Worm (Caenorhabditis elegans) whole organism, L2 larva: ENCODE measurements around the gene K10D11.2.
A peak's percentile ranks its signal among the peaks of the same experiment; 100 is the strongest.

Experiments
- C34F6.9 ChIP-seq: fragments of 150-350 bp; optimal IDR thresholded peaks from 2 replicates; lab custom pipeline; 2014; ENCODE audit warnings: missing biosample characterization, missing genetic modification characterization
- F13H6.1 ChIP-seq: sonication (generic microtip); optimal IDR thresholded peaks from 2 replicates; lab custom pipeline; 2016; ENCODE audit warnings: missing genetic modification characterization, missing compliant biosample characterization
- R02D3.7 ChIP-seq: fragments of 150-350 bp; optimal IDR thresholded peaks from 2 replicates; lab custom pipeline; 2014; ENCODE audit warnings: missing biosample characterization, missing genetic modification characterization
- Y55F3AM.14 ChIP-seq: fragments of 200-800 bp; sonication (Bioruptor generic); optimal IDR thresholded peaks from 2 replicates; lab custom pipeline; 2018; ENCODE audit warnings: mild to moderate bottlenecking, missing genetic modification characterization, missing compliant biosample characterization
- ZK546.5 ChIP-seq: sonication (generic microtip); optimal IDR thresholded peaks from 2 replicates; lab custom pipeline; 2017; ENCODE audit warnings: missing biosample characterization, missing genetic modification characterization
- alr-1 ChIP-seq: fragments of 150-350 bp; optimal IDR thresholded peaks from 2 replicates; lab custom pipeline; 2014; ENCODE audit warnings: missing biosample characterization, missing genetic modification characterization
- aly-2 ChIP-seq: fragments of 150-350 bp; optimal IDR thresholded peaks from 2 replicates; lab custom pipeline; 2014; ENCODE audit warnings: missing biosample characterization, missing genetic modification characterization
- ama-1 ChIP-seq: fragments of 150-350 bp; optimal IDR thresholded peaks from 2 replicates; lab custom pipeline; 2018; ENCODE audit warnings: inconsistent platforms
- blmp-1 ChIP-seq: sonication (generic microtip); optimal IDR thresholded peaks from 2 replicates; lab custom pipeline; 2017; ENCODE audit warnings: missing genetic modification characterization, mild to moderate bottlenecking, missing compliant biosample characterization, antibody characterized with exemption, moderate library complexity; ENCODE audit not compliant: insufficient read depth
- ceh-16 ChIP-seq: fragments of 150-350 bp; optimal IDR thresholded peaks from 2 replicates; lab custom pipeline; 2014; ENCODE audit warnings: missing biosample characterization, missing genetic modification characterization
- ceh-82 ChIP-seq: fragments of 150-350 bp; optimal IDR thresholded peaks from 2 replicates; lab custom pipeline; 2014; ENCODE audit warnings: missing biosample characterization, missing genetic modification characterization
- crh-2 ChIP-seq: sonication (generic microtip); optimal IDR thresholded peaks from 2 replicates; lab custom pipeline; 2017; ENCODE audit warnings: missing biosample characterization, missing genetic modification characterization
- dmd-4 ChIP-seq: sonication (generic microtip); optimal IDR thresholded peaks from 2 replicates; lab custom pipeline; 2017; ENCODE audit warnings: missing biosample characterization, missing genetic modification characterization
- egl-27 ChIP-seq: sonication (generic microtip); optimal IDR thresholded peaks from 3 replicates; lab custom pipeline; 2017; ENCODE audit warnings: missing biosample characterization, missing genetic modification reagents, missing genetic modification characterization
- elt-1 ChIP-seq: fragments of 150-350 bp; optimal IDR thresholded peaks from 2 replicates; lab custom pipeline; 2014; ENCODE audit warnings: missing biosample characterization, missing genetic modification characterization
- elt-3 ChIP-seq: sonication (generic microtip); optimal IDR thresholded peaks from 2 replicates; lab custom pipeline; 2017; ENCODE audit warnings: missing biosample characterization, missing genetic modification characterization
- fos-1 ChIP-seq: fragments of 150-350 bp; optimal IDR thresholded peaks from 2 replicates; lab custom pipeline; 2014; ENCODE audit warnings: missing biosample characterization, missing genetic modification characterization
- gmeb-1 ChIP-seq: fragments of 150-350 bp; optimal IDR thresholded peaks from 2 replicates; lab custom pipeline; 2014; ENCODE audit warnings: missing biosample characterization, missing genetic modification characterization
- lin-11 ChIP-seq: fragments of 150-350 bp; sonication (generic microtip); optimal IDR thresholded peaks from 2 replicates; lab custom pipeline; 2014; ENCODE audit warnings: missing biosample characterization, missing genetic modification characterization, inconsistent platforms, mixed read lengths
- lin-13 ChIP-seq: fragments of 150-350 bp; optimal IDR thresholded peaks from 2 replicates; lab custom pipeline; 2014; ENCODE audit warnings: missing biosample characterization, missing genetic modification reagents, missing genetic modification characterization
- lin-39 ChIP-seq: fragments of 150-350 bp; optimal IDR thresholded peaks from 2 replicates; lab custom pipeline; 2014; ENCODE audit warnings: missing biosample characterization, missing genetic modification reagents, missing genetic modification characterization
- lsy-2 ChIP-seq, 2 experiments: fragments of 150-350 bp in 1 of 2; sonication (generic microtip) in 1 of 2; optimal IDR thresholded peaks; 2 replicates each; lab custom pipeline; 2014 to 2017; ENCODE audit warnings: missing biosample characterization in 2 of 2, missing genetic modification characterization in 2 of 2
- mab-5 ChIP-seq: fragments of 150-350 bp; optimal IDR thresholded peaks from 2 replicates; lab custom pipeline; 2014; ENCODE audit warnings: missing biosample characterization, missing genetic modification characterization
- mbf-1 ChIP-seq: sonication (generic microtip); optimal IDR thresholded peaks from 2 replicates; lab custom pipeline; 2017; ENCODE audit warnings: missing biosample characterization, missing genetic modification characterization
- mdl-1 ChIP-seq, 2 experiments: fragments of 150-350 bp in 1 of 2; sonication (generic microtip) in 1 of 2; optimal IDR thresholded peaks; 2 replicates each; lab custom pipeline; 2017; ENCODE audit warnings: missing biosample characterization in 2 of 2, missing genetic modification characterization in 2 of 2
- nhr-10 ChIP-seq: sonication (generic microtip); optimal IDR thresholded peaks from 2 replicates; lab custom pipeline; 2017; ENCODE audit warnings: missing biosample characterization, missing genetic modification characterization
- nhr-11 ChIP-seq: fragments of 150-350 bp; optimal IDR thresholded peaks from 2 replicates; lab custom pipeline; 2014; ENCODE audit warnings: missing biosample characterization, missing genetic modification characterization
- nhr-12 ChIP-seq: fragments of 150-350 bp; optimal IDR thresholded peaks from 2 replicates; lab custom pipeline; 2014; ENCODE audit warnings: missing biosample characterization, missing genetic modification characterization
- nhr-129 ChIP-seq: fragments of 150-350 bp; optimal IDR thresholded peaks from 2 replicates; lab custom pipeline; 2014; ENCODE audit warnings: missing biosample characterization, missing genetic modification characterization
- nhr-21 ChIP-seq: fragments of 150-350 bp; optimal IDR thresholded peaks from 2 replicates; lab custom pipeline; 2014; ENCODE audit warnings: missing biosample characterization, missing genetic modification characterization
- nhr-23 ChIP-seq: fragments of 150-350 bp; optimal IDR thresholded peaks from 2 replicates; lab custom pipeline; 2014; ENCODE audit warnings: missing biosample characterization, missing genetic modification reagents, missing genetic modification characterization
- nhr-237 ChIP-seq: fragments of 150-350 bp; optimal IDR thresholded peaks from 2 replicates; lab custom pipeline; 2014; ENCODE audit warnings: missing biosample characterization, missing genetic modification characterization
- nhr-25 ChIP-seq: fragments of 150-350 bp; sonication (generic microtip); optimal IDR thresholded peaks from 3 replicates; lab custom pipeline; 2014; ENCODE audit warnings: missing biosample characterization, missing genetic modification characterization
- nhr-6 ChIP-seq: fragments of 150-350 bp; optimal IDR thresholded peaks from 2 replicates; lab custom pipeline; 2014; ENCODE audit warnings: missing biosample characterization, missing genetic modification characterization
- nhr-77 ChIP-seq: fragments of 150-350 bp; optimal IDR thresholded peaks from 2 replicates; lab custom pipeline; 2014; ENCODE audit warnings: missing biosample characterization, missing genetic modification characterization
- peb-1 ChIP-seq: fragments of 150-350 bp; optimal IDR thresholded peaks from 2 replicates; lab custom pipeline; 2014; ENCODE audit warnings: missing biosample characterization, missing genetic modification characterization
- sem-4 ChIP-seq: fragments of 150-350 bp; optimal IDR thresholded peaks from 2 replicates; lab custom pipeline; 2014; ENCODE audit warnings: missing biosample characterization, missing genetic modification reagents, missing genetic modification characterization
- skn-1 ChIP-seq: sonication (generic microtip); optimal IDR thresholded peaks from 2 replicates; lab custom pipeline; 2017; ENCODE audit warnings: missing biosample characterization, missing genetic modification characterization
- sma-3 ChIP-seq: sonication (generic microtip); optimal IDR thresholded peaks from 2 replicates; lab custom pipeline; 2016; ENCODE audit warnings: missing genetic modification reagents, missing genetic modification characterization, missing compliant biosample characterization
- sma-9 ChIP-seq, 2 experiments: fragments of 150-350 bp in 1 of 2; sonication (generic microtip) in 1 of 2; optimal IDR thresholded peaks; 2 replicates each; lab custom pipeline; 2014 to 2016; ENCODE audit warnings: missing genetic modification characterization in 2 of 2, mild to moderate bottlenecking in 1 of 2, missing biosample characterization in 1 of 2, missing compliant biosample characterization in 1 of 2, missing genetic modification reagents in 1 of 2, moderate library complexity in 1 of 2
- snpc-4 ChIP-seq: fragments of 150-350 bp; optimal IDR thresholded peaks from 2 replicates; lab custom pipeline; 2014; ENCODE audit warnings: missing biosample characterization, missing genetic modification characterization
- unc-39 ChIP-seq: fragments of 150-350 bp; optimal IDR thresholded peaks from 2 replicates; lab custom pipeline; 2014; ENCODE audit warnings: missing biosample characterization, missing genetic modification characterization
- unc-55 ChIP-seq: fragments of 150-350 bp; sonication (generic microtip); optimal IDR thresholded peaks from 3 replicates; lab custom pipeline; 2014; ENCODE audit warnings: missing biosample characterization, missing genetic modification reagents, missing genetic modification characterization
- unc-62 ChIP-seq: fragments of 150-350 bp; optimal IDR thresholded peaks from 2 replicates; lab custom pipeline; 2014; ENCODE audit warnings: missing biosample characterization, missing genetic modification reagents, missing genetic modification characterization
- zag-1 ChIP-seq: fragments of 150-350 bp; optimal IDR thresholded peaks from 2 replicates; lab custom pipeline; 2014; ENCODE audit warnings: missing biosample characterization, missing genetic modification characterization
- ztf-1 ChIP-seq: fragments of 200-800 bp; sonication (Bioruptor generic); conservative IDR thresholded peaks from 2 replicates; pipeline ENCODE4 v1.3.6; 2022; ENCODE audit warnings: missing genetic modification characterization, missing compliant biosample characterization
- ztf-11 ChIP-seq: sonication (generic microtip); optimal IDR thresholded peaks from 2 replicates; lab custom pipeline; 2017; ENCODE audit warnings: missing biosample characterization, missing genetic modification characterization
- ztf-4 ChIP-seq: fragments of 150-350 bp; optimal IDR thresholded peaks from 2 replicates; lab custom pipeline; 2014; ENCODE audit warnings: missing biosample characterization, missing genetic modification characterization

Gene K10D11.2

ce11 chrIV:13008405-13009208 lies 29.8 kb downstream of the K10D11.2 start, which contains the start of gene mbk-2:
mbk-2 (plus strand) TSS chrIV:13009158.
- no peak for TF ChIP-seq lin-39 (tag; lab: Kevin White, UChicago)
- no peak for TF ChIP-seq nhr-6 (tag; lab: Kevin White, UChicago)
- peak; percentile 6 for TF ChIP-seq fos-1 (tag; lab: Kevin White, UChicago)
- TF ChIP-seq sma-9 (GFP tag; optimal IDR thresholded peaks at IDR 0.05; lab: Kevin White, UChicago), result peak; percentile 57
- no peak for TF ChIP-seq sma-9 (tag; optimal IDR thresholded peaks at IDR 0.05; lab: Kevin White, UChicago)
- no peak for TF ChIP-seq mbf-1 (tag; lab: Kevin White, UChicago)
- peak; percentile 3 for TF ChIP-seq crh-2 (tag; lab: Kevin White, UChicago)
- no peak for TF ChIP-seq gmeb-1 (tag; lab: Kevin White, UChicago)

ce11 chrIV:13009507-13009906 lies 30.7 kb downstream of the K10D11.2 start:
- no peak for TF ChIP-seq nhr-25 (tag; lab: Kevin White, UChicago)

ce11 chrIV:13013231-13013630 lies 34.4 kb downstream of the K10D11.2 start:
- TF ChIP-seq ceh-16 (tag; lab: Kevin White, UChicago), result peak; percentile 74
- TF ChIP-seq gmeb-1 (tag; lab: Kevin White, UChicago), result no peak
- no peak for TF ChIP-seq nhr-11
- TF ChIP-seq unc-62 (GFP tag; lab: Kevin White, UChicago), result no peak
- TF ChIP-seq sma-9 (GFP tag; optimal IDR thresholded peaks at IDR 0.05; lab: Kevin White, UChicago), result peak; percentile 42
- TF ChIP-seq sma-9 (tag; optimal IDR thresholded peaks at IDR 0.05; lab: Kevin White, UChicago), result no peak
- no peak for TF ChIP-seq nhr-6 (tag; lab: Kevin White, UChicago)
- TF ChIP-seq crh-2 (tag; lab: Kevin White, UChicago), result peak; percentile 12
- no peak for TF ChIP-seq peb-1
- no peak for TF ChIP-seq nhr-12 (tag; lab: Kevin White, UChicago)
- no peak for TF ChIP-seq ztf-1 (GFP tag; lab: Robert Waterston, UW)
- TF ChIP-seq sma-3 (GFP tag; lab: Kevin White, UChicago), result no peak
- no peak for TF ChIP-seq ztf-11 (tag; lab: Kevin White, UChicago)
- no peak for TF ChIP-seq egl-27 (tag; lab: Kevin White, UChicago)
- no peak for TF ChIP-seq Y55F3AM.14 (GFP tag; lab: Kevin White, UChicago)
- no peak for TF ChIP-seq lin-13 (GFP tag; lab: Kevin White, UChicago)
- TF ChIP-seq fos-1 (tag; lab: Kevin White, UChicago), result peak; percentile 0
- TF ChIP-seq nhr-25 (tag; lab: Kevin White, UChicago), result peak; percentile 67
- no peak for TF ChIP-seq lin-39 (tag; lab: Kevin White, UChicago)
- no peak for TF ChIP-seq C34F6.9
- TF ChIP-seq snpc-4, result no peak
- no peak for TF ChIP-seq nhr-237 (tag; lab: Kevin White, UChicago)
- peak; percentile 74 for TF ChIP-seq sem-4 (tag; lab: Kevin White, UChicago)
- no peak for TF ChIP-seq ama-1 (lab: Kevin White, UChicago)
- TF ChIP-seq nhr-23 (tag; lab: Kevin White, UChicago), result no peak
- TF ChIP-seq nhr-10 (tag; lab: Kevin White, UChicago), result no peak
- no peak for TF ChIP-seq zag-1 (tag; lab: Kevin White, UChicago)
- TF ChIP-seq ceh-82, result no peak
- no peak for TF ChIP-seq elt-1 (tag; lab: Kevin White, UChicago)
- TF ChIP-seq ztf-4 (tag; lab: Kevin White, UChicago), result no peak
- TF ChIP-seq F13H6.1 (tag; lab: Kevin White, UChicago), result no peak
- TF ChIP-seq nhr-129 (tag; lab: Kevin White, UChicago), result peak; percentile 76
- no peak for TF ChIP-seq unc-39 (tag; lab: Kevin White, UChicago)
- no peak for TF ChIP-seq nhr-77 (tag; lab: Kevin White, UChicago)
- no peak for TF ChIP-seq aly-2
- no peak for TF ChIP-seq mdl-1 (tag; optimal IDR thresholded peaks at IDR 0.05; lab: Kevin White, UChicago)
- no peak for TF ChIP-seq lsy-2 (tag; optimal IDR thresholded peaks at IDR 0.05; lab: Kevin White, UChicago)
- TF ChIP-seq nhr-21 (tag; lab: Kevin White, UChicago), result no peak
- no peak for TF ChIP-seq mab-5
- TF ChIP-seq ZK546.5 (tag; lab: Kevin White, UChicago), result no peak
- no peak for TF ChIP-seq alr-1 (tag; lab: Kevin White, UChicago)
- no peak for TF ChIP-seq mbf-1 (tag; lab: Kevin White, UChicago)
- TF ChIP-seq blmp-1, result peak; percentile 95
- TF ChIP-seq lin-11, result no peak
- no peak for TF ChIP-seq dmd-4
- TF ChIP-seq elt-3 (tag; lab: Kevin White, UChicago), result no peak
- no peak for TF ChIP-seq R02D3.7
- no peak for TF ChIP-seq unc-55 (GFP tag; lab: Kevin White, UChicago)
- no peak for TF ChIP-seq skn-1 (tag; lab: Kevin White, UChicago)
